Fruit fly (Drosophila melanogaster): ENCODE data around the gene RpS30.
A peak's percentile ranks its signal among the peaks of the same experiment; 100 is the strongest.

DNA sequence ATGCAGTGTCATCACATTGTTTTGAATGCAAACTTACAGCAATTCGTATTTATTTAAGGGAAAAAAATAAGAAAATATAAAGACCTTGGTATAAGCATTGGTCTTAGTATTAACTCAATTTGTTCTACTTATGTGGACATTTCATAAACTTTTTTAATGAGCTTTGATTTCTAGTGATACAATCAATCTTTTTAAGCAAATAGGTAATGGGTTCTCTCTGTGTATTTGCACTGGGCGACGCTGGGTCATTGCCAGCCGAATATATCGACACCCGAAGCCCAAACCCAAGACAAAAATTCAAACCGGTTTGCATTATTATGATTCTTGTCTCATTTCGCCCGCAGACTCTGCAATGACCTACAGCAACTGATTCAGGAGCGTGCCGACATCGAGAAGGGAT lies 14.8 kb upstream of the RpS30 start:
- TF ChIP-seq CG10631 (GFP tag; optimal IDR thresholded peaks at IDR 0.05) (no peak), Sox102F (GFP tag; optimal IDR thresholded peaks at IDR 0.05) (peak; percentile 18), CG31627 (GFP tag; optimal IDR thresholded peaks at IDR 0.05) (no peak), Met (GFP tag; optimal IDR thresholded peaks at IDR 0.05) (peak; percentile 6)
